Worm (Caenorhabditis elegans): ENCODE measurements around the gene srz-5.

srz-5 gene

ce11 chrII:3514631-3515030 lies at the start of gene srz-5:
srz-5 (minus strand) TSS chrII:3514731.
- TF ChIP-seq flt-1 (GFP tag; IDR thresholded peaks at IDR 0.05) (no peak), tbx-37 (GFP tag; conservative IDR thresholded peaks at IDR 0.05) (no peak), ceh-13 (GFP tag; optimal IDR thresholded peaks at IDR 0.05) (no peak), ama-1 (optimal IDR thresholded peaks at IDR 0.05) (no peak), B0310.2 (tag; optimal IDR thresholded peaks at IDR 0.05) (no peak), hmbx-1 (tag; optimal IDR thresholded peaks at IDR 0.05) (no peak), aly-1 (tag; optimal IDR thresholded peaks at IDR 0.05) (no peak), ceh-36 (tag; optimal IDR thresholded peaks at IDR 0.05) (no peak), F13C5.2 (tag; optimal IDR thresholded peaks at IDR 0.05) (no peak), ets-7 (tag; optimal IDR thresholded peaks at IDR 0.05) (no peak), tbx-11 (GFP tag; IDR thresholded peaks at IDR 0.05) (no peak), pes-1 (GFP tag; IDR thresholded peaks at IDR 0.05) (no peak), hnd-1 (tag; optimal IDR thresholded peaks at IDR 0.05) (no peak), sea-1 (GFP tag; conservative IDR thresholded peaks at IDR 0.05) (no peak), hmg-4 (GFP tag; optimal IDR thresholded peaks at IDR 0.05) (no peak), tra-4 (tag; optimal IDR thresholded peaks at IDR 0.05) (no peak), scrt-1 (GFP tag; IDR thresholded peaks at IDR 0.05) (no peak)

- no peak for TF ChIP-seq hnd-1 (tag; optimal IDR thresholded peaks at IDR 0.05)
- TF ChIP-seq ceh-36 (tag; optimal IDR thresholded peaks at IDR 0.05): no peak
- no peak for TF ChIP-seq pes-1 (GFP tag; IDR thresholded peaks at IDR 0.05)
- no peak for TF ChIP-seq ama-1 (optimal IDR thresholded peaks at IDR 0.05)
- no peak for TF ChIP-seq hmbx-1 (tag; optimal IDR thresholded peaks at IDR 0.05)
- TF ChIP-seq ceh-13 (GFP tag; optimal IDR thresholded peaks at IDR 0.05): no peak
- no peak for TF ChIP-seq tbx-37 (GFP tag; conservative IDR thresholded peaks at IDR 0.05)
- no peak for TF ChIP-seq hmg-4 (GFP tag; optimal IDR thresholded peaks at IDR 0.05)
- TF ChIP-seq tra-4 (tag; optimal IDR thresholded peaks at IDR 0.05): no peak
- no peak for TF ChIP-seq flt-1 (GFP tag; IDR thresholded peaks at IDR 0.05)
- no peak for TF ChIP-seq aly-1 (tag; optimal IDR thresholded peaks at IDR 0.05)
- TF ChIP-seq scrt-1 (GFP tag; IDR thresholded peaks at IDR 0.05): no peak
- TF ChIP-seq sea-1 (GFP tag; conservative IDR thresholded peaks at IDR 0.05): no peak
- no peak for TF ChIP-seq tbx-11 (GFP tag; IDR thresholded peaks at IDR 0.05)
- no peak for TF ChIP-seq ets-7 (tag; optimal IDR thresholded peaks at IDR 0.05)
Observed at ce11 chrII:3562419-3562818, 47.9 kb upstream of the srz-5 start, which contains the start of gene W10G11.3. W10G11.3 (minus strand) TSS chrII:3562519.

- TF ChIP-seq sea-1 (GFP tag; conservative IDR thresholded peaks at IDR 0.05) (no peak), ceh-36 (tag; optimal IDR thresholded peaks at IDR 0.05) (no peak), hmbx-1 (tag; optimal IDR thresholded peaks at IDR 0.05) (no peak), hmg-4 (GFP tag; optimal IDR thresholded peaks at IDR 0.05) (no peak), B0310.2 (tag; optimal IDR thresholded peaks at IDR 0.05) (no peak), F13C5.2 (tag; optimal IDR thresholded peaks at IDR 0.05) (no peak), tbx-37 (GFP tag; conservative IDR thresholded peaks at IDR 0.05) (no peak), ama-1 (optimal IDR thresholded peaks at IDR 0.05) (no peak), tbx-11 (GFP tag; IDR thresholded peaks at IDR 0.05) (no peak), flt-1 (GFP tag; IDR thresholded peaks at IDR 0.05) (no peak), hnd-1 (tag; optimal IDR thresholded peaks at IDR 0.05) (no peak), scrt-1 (GFP tag; IDR thresholded peaks at IDR 0.05) (no peak), pes-1 (GFP tag; IDR thresholded peaks at IDR 0.05) (no peak), tra-4 (tag; optimal IDR thresholded peaks at IDR 0.05) (no peak), aly-1 (tag; optimal IDR thresholded peaks at IDR 0.05) (no peak), ets-7 (tag; optimal IDR thresholded peaks at IDR 0.05) (no peak), ceh-13 (GFP tag; optimal IDR thresholded peaks at IDR 0.05) (no peak)
Observed at ce11 chrII:3561561-3561960, 47.0 kb upstream of the srz-5 start, which contains the start of gene W10G11.2. W10G11.2 (minus strand) TSS chrII:3561661.

- TF ChIP-seq ceh-36 (tag; optimal IDR thresholded peaks at IDR 0.05) (no peak), hmbx-1 (tag; optimal IDR thresholded peaks at IDR 0.05) (no peak), ets-7 (tag; optimal IDR thresholded peaks at IDR 0.05) (no peak), tbx-11 (GFP tag; IDR thresholded peaks at IDR 0.05) (no peak), sea-1 (GFP tag; conservative IDR thresholded peaks at IDR 0.05) (no peak), hmg-4 (GFP tag; optimal IDR thresholded peaks at IDR 0.05) (no peak), ceh-13 (GFP tag; optimal IDR thresholded peaks at IDR 0.05) (no peak), aly-1 (tag; optimal IDR thresholded peaks at IDR 0.05) (no peak), F13C5.2 (tag; optimal IDR thresholded peaks at IDR 0.05) (no peak), pes-1 (GFP tag; IDR thresholded peaks at IDR 0.05) (no peak), flt-1 (GFP tag; IDR thresholded peaks at IDR 0.05) (no peak), hnd-1 (tag; optimal IDR thresholded peaks at IDR 0.05) (no peak), tbx-37 (GFP tag; conservative IDR thresholded peaks at IDR 0.05) (no peak), tra-4 (tag; optimal IDR thresholded peaks at IDR 0.05) (no peak)
Observed at ce11 chrII:3560592-3560991, 46.1 kb upstream of the srz-5 start, which contains the start of gene W10G11.1. W10G11.1 (minus strand) TSS chrII:3560692.

ce11 chrII:3557417-3557816 lies 42.9 kb upstream of the srz-5 start, which contains the start of gene lgc-45:
lgc-45 (plus strand) TSS chrII:3557472.
- TF ChIP-seq flt-1 (GFP tag; IDR thresholded peaks at IDR 0.05) (no peak), ceh-36 (tag; optimal IDR thresholded peaks at IDR 0.05) (no peak), ama-1 (optimal IDR thresholded peaks at IDR 0.05) (no peak), pes-1 (GFP tag; IDR thresholded peaks at IDR 0.05) (no peak), ceh-13 (GFP tag; optimal IDR thresholded peaks at IDR 0.05) (no peak), hmbx-1 (tag; optimal IDR thresholded peaks at IDR 0.05) (no peak)

- TF ChIP-seq hnd-1 (tag; optimal IDR thresholded peaks at IDR 0.05) (no peak), flt-1 (GFP tag; IDR thresholded peaks at IDR 0.05) (no peak), ceh-13 (GFP tag; optimal IDR thresholded peaks at IDR 0.05) (no peak), B0310.2 (tag; optimal IDR thresholded peaks at IDR 0.05) (no peak), F13C5.2 (tag; optimal IDR thresholded peaks at IDR 0.05) (no peak), tbx-37 (GFP tag; conservative IDR thresholded peaks at IDR 0.05) (no peak)
Observed at ce11 chrII:3556584-3556983, 42.1 kb upstream of the srz-5 start.

- no peak for TF ChIP-seq B0310.2 (tag; optimal IDR thresholded peaks at IDR 0.05)
- TF ChIP-seq flt-1 (GFP tag; IDR thresholded peaks at IDR 0.05): no peak
- TF ChIP-seq ama-1 (optimal IDR thresholded peaks at IDR 0.05): no peak
Observed at ce11 chrII:3555281-3555680, 40.8 kb upstream of the srz-5 start.

ce11 chrII:3554673-3555072 lies 40.1 kb upstream of the srz-5 start:
- TF ChIP-seq F13C5.2 (tag; optimal IDR thresholded peaks at IDR 0.05) (no peak), tbx-11 (GFP tag; IDR thresholded peaks at IDR 0.05) (no peak), B0310.2 (tag; optimal IDR thresholded peaks at IDR 0.05) (no peak), pes-1 (GFP tag; IDR thresholded peaks at IDR 0.05) (no peak), ceh-36 (tag; optimal IDR thresholded peaks at IDR 0.05) (no peak), sea-1 (GFP tag; conservative IDR thresholded peaks at IDR 0.05) (no peak), flt-1 (GFP tag; IDR thresholded peaks at IDR 0.05) (no peak), hnd-1 (tag; optimal IDR thresholded peaks at IDR 0.05) (no peak), ama-1 (optimal IDR thresholded peaks at IDR 0.05) (no peak), ceh-13 (GFP tag; optimal IDR thresholded peaks at IDR 0.05) (no peak), scrt-1 (GFP tag; IDR thresholded peaks at IDR 0.05) (no peak), hmbx-1 (tag; optimal IDR thresholded peaks at IDR 0.05) (no peak), aly-1 (tag; optimal IDR thresholded peaks at IDR 0.05) (no peak), hmg-4 (GFP tag; optimal IDR thresholded peaks at IDR 0.05) (no peak), tra-4 (tag; optimal IDR thresholded peaks at IDR 0.05) (no peak)
